Worm (Caenorhabditis elegans): Measurements from ENCODE around the gene F54E4.3.

F54E4.3 gene

ce11 chrX:14662460-14662859, 26.2 kb upstream of the F54E4.3 start:
- TF ChIP-seq nhr-77 (tag; optimal IDR thresholded peaks at IDR 0.05) (no peak), unc-62 (GFP tag; optimal IDR thresholded peaks at IDR 0.05) (no peak), sem-4 (tag; optimal IDR thresholded peaks at IDR 0.05) (no peak), nhr-21 (tag; optimal IDR thresholded peaks at IDR 0.05) (no peak), ceh-82 (tag; optimal IDR thresholded peaks at IDR 0.05) (no peak), nhr-25 (tag; optimal IDR thresholded peaks at IDR 0.05) (no peak), blmp-1 (tag; optimal IDR thresholded peaks at IDR 0.05; ENCODE audit: insufficient read depth) (no peak)

- no peak for TF ChIP-seq lin-11 (tag; optimal IDR thresholded peaks at IDR 0.05)
- TF ChIP-seq nhr-10 (tag; optimal IDR thresholded peaks at IDR 0.05): no peak
- no peak for TF ChIP-seq ama-1 (optimal IDR thresholded peaks at IDR 0.05)
- TF ChIP-seq unc-62 (GFP tag; optimal IDR thresholded peaks at IDR 0.05): no peak
- no peak for TF ChIP-seq nhr-129 (tag; optimal IDR thresholded peaks at IDR 0.05)
- no peak for TF ChIP-seq nhr-21 (tag; optimal IDR thresholded peaks at IDR 0.05)
- TF ChIP-seq nhr-77 (tag; optimal IDR thresholded peaks at IDR 0.05): no peak
Measured at ce11 chrX:14661918-14662317, 25.7 kb upstream of the F54E4.3 start.

ce11 chrX:14659454-14659853, 23.2 kb upstream of the F54E4.3 start:
- TF ChIP-seq sma-9 (GFP tag; optimal IDR thresholded peaks at IDR 0.05): no peak
- no peak for TF ChIP-seq sma-9 (tag; optimal IDR thresholded peaks at IDR 0.05)
- TF ChIP-seq elt-1 (tag; optimal IDR thresholded peaks at IDR 0.05): no peak
- no peak for TF ChIP-seq mdl-1 (tag; optimal IDR thresholded peaks at IDR 0.05)
- no peak for TF ChIP-seq nhr-21 (tag; optimal IDR thresholded peaks at IDR 0.05)
- no peak for TF ChIP-seq nhr-129 (tag; optimal IDR thresholded peaks at IDR 0.05)
- no peak for TF ChIP-seq ztf-1 (GFP tag; conservative IDR thresholded peaks at IDR 0.05)
- TF ChIP-seq nhr-237 (tag; optimal IDR thresholded peaks at IDR 0.05): no peak
- TF ChIP-seq ztf-4 (tag; optimal IDR thresholded peaks at IDR 0.05): no peak
- no peak for TF ChIP-seq lin-11 (tag; optimal IDR thresholded peaks at IDR 0.05)
- no peak for TF ChIP-seq sem-4 (tag; optimal IDR thresholded peaks at IDR 0.05)
- TF ChIP-seq alr-1 (tag; optimal IDR thresholded peaks at IDR 0.05): no peak
- TF ChIP-seq snpc-4 (tag; optimal IDR thresholded peaks at IDR 0.05): no peak
- TF ChIP-seq blmp-1 (tag; optimal IDR thresholded peaks at IDR 0.05; ENCODE audit: insufficient read depth): no peak
- no peak for TF ChIP-seq lin-39 (tag; optimal IDR thresholded peaks at IDR 0.05)
- no peak for TF ChIP-seq fos-1 (tag; optimal IDR thresholded peaks at IDR 0.05)
- no peak for TF ChIP-seq sma-3 (GFP tag; optimal IDR thresholded peaks at IDR 0.05)
- TF ChIP-seq ceh-16 (tag; optimal IDR thresholded peaks at IDR 0.05): no peak
- no peak for TF ChIP-seq nhr-12 (tag; optimal IDR thresholded peaks at IDR 0.05)
- no peak for TF ChIP-seq unc-62 (GFP tag; optimal IDR thresholded peaks at IDR 0.05)

ce11 chrX:14657445-14657844, 21.2 kb upstream of the F54E4.3 start:
- TF ChIP-seq skn-1 (tag; optimal IDR thresholded peaks at IDR 0.05) (no peak), blmp-1 (tag; optimal IDR thresholded peaks at IDR 0.05; ENCODE audit: insufficient read depth) (no peak), alr-1 (tag; optimal IDR thresholded peaks at IDR 0.05) (no peak), F13H6.1 (tag; optimal IDR thresholded peaks at IDR 0.05) (no peak), ceh-16 (tag; optimal IDR thresholded peaks at IDR 0.05) (no peak), ama-1 (optimal IDR thresholded peaks at IDR 0.05) (no peak), nhr-129 (tag; optimal IDR thresholded peaks at IDR 0.05) (no peak), R02D3.7 (tag; optimal IDR thresholded peaks at IDR 0.05) (no peak)

- no peak for TF ChIP-seq ztf-4 (tag; optimal IDR thresholded peaks at IDR 0.05)
- no peak for TF ChIP-seq lsy-2 (tag; optimal IDR thresholded peaks at IDR 0.05)
- no peak for TF ChIP-seq nhr-237 (tag; optimal IDR thresholded peaks at IDR 0.05)
- no peak for TF ChIP-seq C34F6.9 (tag; optimal IDR thresholded peaks at IDR 0.05)
- TF ChIP-seq gmeb-1 (tag; optimal IDR thresholded peaks at IDR 0.05): no peak
- no peak for TF ChIP-seq R02D3.7 (tag; optimal IDR thresholded peaks at IDR 0.05)
- no peak for TF ChIP-seq mab-5 (tag; optimal IDR thresholded peaks at IDR 0.05)
- TF ChIP-seq ama-1 (optimal IDR thresholded peaks at IDR 0.05): no peak
- no peak for TF ChIP-seq ZK546.5 (tag; optimal IDR thresholded peaks at IDR 0.05)
- TF ChIP-seq skn-1 (tag; optimal IDR thresholded peaks at IDR 0.05): no peak
- TF ChIP-seq dmd-4 (tag; optimal IDR thresholded peaks at IDR 0.05): no peak
- no peak for TF ChIP-seq nhr-129 (tag; optimal IDR thresholded peaks at IDR 0.05)
- no peak for TF ChIP-seq F13H6.1 (tag; optimal IDR thresholded peaks at IDR 0.05)
- no peak for TF ChIP-seq alr-1 (tag; optimal IDR thresholded peaks at IDR 0.05)
- no peak for TF ChIP-seq ceh-82 (tag; optimal IDR thresholded peaks at IDR 0.05)
- no peak for TF ChIP-seq snpc-4 (tag; optimal IDR thresholded peaks at IDR 0.05)
- TF ChIP-seq peb-1 (tag; optimal IDR thresholded peaks at IDR 0.05): no peak
Measured at ce11 chrX:14654668-14655067, 18.4 kb upstream of the F54E4.3 start, which contains the start of gene syg-2. Gene syg-2, plus strand, starts transcription at chrX:14654968.

All from whole organism, L2 larva.